Worm (Caenorhabditis elegans): ENCODE data around the gene ZK856.14.

The ZK856.14 gene

DNA sequence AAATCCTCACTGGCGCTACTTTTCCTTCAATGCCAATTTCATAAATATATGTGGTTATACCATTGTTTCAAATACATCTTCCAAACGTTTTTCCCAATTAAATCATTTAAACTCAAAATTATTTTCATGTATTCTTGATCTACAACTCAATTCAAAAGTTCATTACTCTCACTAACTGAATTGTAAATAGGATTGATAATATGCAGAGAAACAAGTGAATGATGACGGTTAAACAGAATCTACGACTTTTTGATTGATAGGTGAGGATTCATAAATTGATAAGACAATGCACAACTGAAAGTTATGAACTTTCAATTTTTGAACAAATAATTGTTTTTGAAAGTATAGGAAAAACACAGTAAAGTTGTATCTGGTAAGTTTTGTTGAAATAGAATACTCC, 25.6 kb upstream of the ZK856.14 start:
- peak; percentile 23 for TF ChIP-seq nhr-80 (tag; optimal IDR thresholded peaks at IDR 0.05)
- no peak for TF ChIP-seq die-1 (tag; optimal IDR thresholded peaks at IDR 0.05)

DNA sequence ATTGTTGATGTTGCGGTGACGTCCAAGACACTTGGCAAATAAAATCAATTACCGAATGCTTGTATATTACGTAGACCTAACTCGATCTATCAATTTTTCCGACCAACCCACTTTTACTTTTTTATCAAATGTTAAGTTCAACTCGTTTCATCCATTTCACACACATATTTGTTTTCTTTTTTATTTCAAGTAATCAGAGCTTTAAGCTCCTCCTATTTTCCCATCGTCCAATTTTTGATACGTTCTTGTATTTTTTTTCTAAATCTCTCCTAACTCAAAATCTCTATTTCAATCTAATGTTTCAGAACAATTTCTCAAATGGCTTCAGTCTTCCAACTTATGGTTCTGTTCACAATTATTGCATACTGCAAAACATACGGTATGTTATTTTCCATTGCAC, 18.4 kb upstream of the ZK856.14 start, which contains the start of gene ZK856.6:
ZK856.6 (plus strand) TSS at position 301 of the 400 bp plus-strand sequence.
- TF ChIP-seq sdz-38 (tag; optimal IDR thresholded peaks at IDR 0.05) (no peak), Y67H2A.10 (GFP tag; conservative IDR thresholded peaks at IDR 0.05) (no peak), Y95B8A.8 (GFP tag; IDR thresholded peaks at IDR 0.05) (no peak), ZK185.1 (tag; optimal IDR thresholded peaks at IDR 0.05; ENCODE audit: poor library complexity, severe bottlenecking) (no peak), Y53G8AR.9 (GFP tag; conservative IDR thresholded peaks at IDR 0.05) (no peak), cebp-2 (GFP tag; IDR thresholded peaks at IDR 0.05) (no peak), ztf-3 (GFP tag; optimal IDR thresholded peaks at IDR 0.05) (no peak), snpc-1.3 (tag; optimal IDR thresholded peaks at IDR 0.05; ENCODE audit: insufficient read depth) (no peak), athp-1 (tag; optimal IDR thresholded peaks at IDR 0.05) (no peak), hrde-1 (tag; optimal IDR thresholded peaks at IDR 0.05; ENCODE audit: borderline replicate concordance) (no peak), F10E7.11 (tag; optimal IDR thresholded peaks at IDR 0.05) (no peak), ceh-58 (GFP tag; IDR thresholded peaks at IDR 0.05) (no peak), snpc-4 (GFP tag; optimal IDR thresholded peaks at IDR 0.05) (no peak), snpc-4 (tag; optimal IDR thresholded peaks at IDR 0.05) (no peak), B0336.3 (GFP tag; IDR thresholded peaks at IDR 0.05) (no peak), snpc-3.4 (tag; optimal IDR thresholded peaks at IDR 0.05) (no peak), B0035.1 (tag; optimal IDR thresholded peaks at IDR 0.05) (no peak), unc-130 (GFP tag; optimal IDR thresholded peaks at IDR 0.05) (no peak), egl-18 (GFP tag; IDR thresholded peaks at IDR 0.05) (no peak)

DNA sequence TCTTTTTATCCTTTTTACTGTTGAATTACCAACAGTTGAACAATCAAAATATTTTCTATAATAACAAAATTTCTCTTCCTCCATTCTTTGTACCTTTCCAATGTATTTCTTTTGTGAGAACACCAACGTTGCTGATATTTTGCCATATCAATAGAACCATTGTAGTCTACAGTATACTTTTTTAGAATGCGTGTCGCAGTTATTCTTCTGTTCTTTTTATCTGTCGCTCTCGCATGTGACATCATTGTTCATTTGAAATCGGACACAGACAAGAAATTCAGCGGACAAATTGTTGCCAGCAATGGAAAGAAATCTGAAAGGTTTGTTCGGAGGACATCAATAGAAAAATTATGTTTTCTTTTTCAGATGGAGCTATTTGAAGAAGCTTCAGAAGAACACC, 14.9 kb upstream of the ZK856.14 start, which contains the start of gene ZK856.7:
ZK856.7 (plus strand) TSS at position 186 of the 400 bp plus-strand sequence.
- TF ChIP-seq egl-18 (GFP tag; IDR thresholded peaks at IDR 0.05) (no peak), ama-1 (optimal IDR thresholded peaks at IDR 0.05) (no peak), ama-1 (GFP tag; optimal IDR thresholded peaks at IDR 0.05) (peak in 1 of 2 experiments; percentile 7), C17E4.6 (GFP tag; IDR thresholded peaks at IDR 0.05) (no peak), snpc-4 (GFP tag; optimal IDR thresholded peaks at IDR 0.05) (no peak), snpc-4 (tag; optimal IDR thresholded peaks at IDR 0.05) (no peak)

DNA sequence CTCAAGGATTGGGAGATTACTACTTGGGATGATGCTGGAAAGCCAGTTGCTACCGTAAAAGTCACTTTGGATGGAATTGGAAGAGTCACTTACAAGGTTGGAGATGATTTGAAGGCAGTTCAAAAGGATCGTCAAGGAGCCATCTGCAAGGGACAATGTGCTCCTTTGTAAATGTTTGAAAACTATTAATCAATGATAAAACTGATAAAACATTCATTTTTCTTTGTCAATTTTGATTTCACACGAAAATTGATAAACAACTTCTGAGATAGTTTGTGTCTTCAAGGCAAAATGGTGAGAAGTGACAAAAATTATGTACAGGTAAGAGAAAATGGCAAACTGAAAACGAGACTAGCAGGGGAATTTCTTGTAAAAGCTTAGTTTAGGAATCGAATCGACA, 14.5 kb upstream of the ZK856.14 start:
- no peak for TF ChIP-seq efl-1 (GFP tag; optimal IDR thresholded peaks at IDR 0.05)
- no peak for TF ChIP-seq snpc-1.1 (tag; optimal IDR thresholded peaks at IDR 0.05; ENCODE audit: insufficient read depth)
- no peak for TF ChIP-seq mes-4 (tag; optimal IDR thresholded peaks at IDR 0.05)
- no peak for TF ChIP-seq attf-5 (GFP tag; optimal IDR thresholded peaks at IDR 0.05)
- no peak for TF ChIP-seq B0019.2 (GFP tag; conservative IDR thresholded peaks at IDR 0.05)
- no peak for TF ChIP-seq ceh-27 (GFP tag; optimal IDR thresholded peaks at IDR 0.05)
- no peak for TF ChIP-seq nhr-80 (tag; optimal IDR thresholded peaks at IDR 0.05)
- no peak for TF ChIP-seq ceh-79 (tag; optimal IDR thresholded peaks at IDR 0.05)
- no peak for TF ChIP-seq nhr-90 (tag; optimal IDR thresholded peaks at IDR 0.05)
- no peak for TF ChIP-seq mcd-1 (GFP tag; IDR thresholded peaks at IDR 0.05)
- TF ChIP-seq bed-2 (GFP tag; IDR thresholded peaks at IDR 0.05), result no peak
- TF ChIP-seq nhr-120 (GFP tag; IDR thresholded peaks at IDR 0.05), result no peak
- no peak for TF ChIP-seq xnd-1 (tag; optimal IDR thresholded peaks at IDR 0.05)
- no peak for TF ChIP-seq pbrm-1 (GFP tag; IDR thresholded peaks at IDR 0.05)
- TF ChIP-seq attf-3 (GFP tag; conservative IDR thresholded peaks at IDR 0.05), result no peak
- no peak for TF ChIP-seq hsf-1 (GFP tag; IDR thresholded peaks at IDR 0.05)
- TF ChIP-seq B0035.1 (tag; optimal IDR thresholded peaks at IDR 0.05), result no peak

All from whole organism, young adult.